Fruit fly (Drosophila melanogaster): ENCODE measurements around the gene Vha16-2.

- TF ChIP-seq Dll (optimal IDR thresholded peaks at IDR 0.05) = no peak
- TF ChIP-seq pan (optimal IDR thresholded peaks at IDR 0.05) = no peak
These were observed 39.4 kb upstream of the Vha16-2 start, which contains the start of gene CG6149 for dm6 chr3L:11435376-11435775.
